Fruit fly (Drosophila melanogaster): Measurements from ENCODE around the gene CG42304.

CG42304 gene

dm6 chr3L:2634929-2635799 lies 16.7 kb upstream of the CG42304 start (continued):
- TF ChIP-seq Mrtf (GFP tag; IDR thresholded peaks at IDR 0.05) (no peak), Sox102F (GFP tag; optimal IDR thresholded peaks at IDR 0.05) (peak; percentile 11), CG17328 (GFP tag; IDR thresholded peaks at IDR 0.05) (peak; percentile 83), Tbp (GFP tag; optimal IDR thresholded peaks at IDR 0.05) (peak; percentile 5), CG18011 (GFP tag; optimal IDR thresholded peaks at IDR 0.05) (peak; percentile 63), unpg (GFP tag; optimal IDR thresholded peaks at IDR 0.05) (peak; percentile 80), CG7357 (GFP tag; IDR thresholded peaks at IDR 0.05) (no peak), CG4404 (GFP tag; IDR thresholded peaks at IDR 0.05) (no peak), NC2β (GFP tag; optimal IDR thresholded peaks at IDR 0.05) (peak; percentile 88), HmgZ (tag; optimal IDR thresholded peaks at IDR 0.05) (peak; percentile 75), lilli (GFP tag; optimal IDR thresholded peaks at IDR 0.05) (peak; percentile 80), fd64A (GFP tag; optimal IDR thresholded peaks at IDR 0.05) (peak; percentile 89), dysf (GFP tag; IDR thresholded peaks at IDR 0.05) (peak; percentile 79; the same call in 2 of the 3 replicates), nmo (GFP tag; optimal IDR thresholded peaks at IDR 0.05) (peak; percentile 67), Chrac-16 (GFP tag; optimal IDR thresholded peaks at IDR 0.05) (peak; percentile 51), CG9932 (GFP tag; IDR thresholded peaks at IDR 0.05) (peak; percentile 68), HLH3B (GFP tag; IDR thresholded peaks at IDR 0.05) (peak; percentile 56; the same call in 1 of the 2 replicates), Jarid2 (GFP tag; optimal IDR thresholded peaks at IDR 0.05) (peak; percentile 59), CG9817 (tag; optimal IDR thresholded peaks at IDR 0.05) (peak; percentile 74), Deaf1 (tag; optimal IDR thresholded peaks at IDR 0.05) (peak; percentile 27), Oli (tag; optimal IDR thresholded peaks at IDR 0.05) (peak; percentile 59), lbe (GFP tag; optimal IDR thresholded peaks at IDR 0.05) (peak; percentile 76), al (GFP tag; IDR thresholded peaks at IDR 0.05) (peak; percentile 62; the same call in 1 of the 2 replicates), sisA (GFP tag; IDR thresholded peaks at IDR 0.05) (no peak), CG3995 (GFP tag; optimal IDR thresholded peaks at IDR 0.05) (peak; percentile 67), dati (GFP tag; IDR thresholded peaks at IDR 0.05) (peak; percentile 46; the same call in 1 of the 2 replicates), vfl (GFP tag; optimal IDR thresholded peaks at IDR 0.05) (peak; percentile 80), ftz-f1 (GFP tag; optimal IDR thresholded peaks at IDR 0.05) (peak; percentile 79), bigmax (GFP tag; optimal IDR thresholded peaks at IDR 0.05) (peak; percentile 62), CG12104 (GFP tag; optimal IDR thresholded peaks at IDR 0.05) (peak; percentile 91), CG2199 (GFP tag; IDR thresholded peaks at IDR 0.05) (peak; percentile 65; the same call in 1 of the 3 replicates), CG30403 (GFP tag; optimal IDR thresholded peaks at IDR 0.05) (peak; percentile 73), CG14441 (GFP tag; IDR thresholded peaks at IDR 0.05) (peak; percentile 68), CG5953 (GFP tag; IDR thresholded peaks at IDR 0.05) (peak; percentile 63; the same call in 1 of the 2 replicates), crol (GFP tag; IDR thresholded peaks at IDR 0.05) (peak; percentile 89), CG10979 (tag; optimal IDR thresholded peaks at IDR 0.05) (peak; percentile 67), disco-r (GFP tag; optimal IDR thresholded peaks at IDR 0.05) (peak; percentile 89), Lim3 (GFP tag; IDR thresholded peaks at IDR 0.05) (no peak), sens-2 (GFP tag; IDR thresholded peaks at IDR 0.05) (peak; percentile 84), Mad (GFP tag; optimal IDR thresholded peaks at IDR 0.05) (peak; percentile 77), Ada2b (GFP tag; IDR thresholded peaks at IDR 0.05) (peak; percentile 53), CG43689 (GFP tag; IDR thresholded peaks at IDR 0.05) (0 out of 2 replicates have a peak, but pooled peaks have one; percentile 45), hbn (GFP tag; IDR thresholded peaks at IDR 0.05; ENCODE audit: partially characterized antibody) (peak; percentile 55), CG15696 (tag; optimal IDR thresholded peaks at IDR 0.05) (peak; percentile 49), sr (GFP tag; IDR thresholded peaks at IDR 0.05) (peak; percentile 69), br (optimal IDR thresholded peaks at IDR 0.05) (no peak), gem (tag; optimal IDR thresholded peaks at IDR 0.05) (peak; percentile 52), Hand (GFP tag; optimal IDR thresholded peaks at IDR 0.05) (peak; percentile 87), CG2129 (GFP tag; IDR thresholded peaks at IDR 0.05; ENCODE audit: partially characterized antibody) (peak; percentile 49)

Data from whole organism, embryonic.